Worm (Caenorhabditis elegans) whole organism, young adult: ENCODE data around the gene cec-1.

Experiments
- snpc-3.4 ChIP-seq: sonication (generic microtip); optimal IDR thresholded peaks from 2 replicates; lab custom pipeline; 2017; ENCODE audit warnings: missing genetic modification characterization, mild to moderate bottlenecking, missing compliant biosample characterization, antibody characterized with exemption, moderate library complexity, missing genotype, missing genetic modification reagents
- snpc-4 ChIP-seq, 5 experiments: fragments of 150-350 bp in 1 of 5; sonication (generic microtip) in 4 of 5; optimal IDR thresholded peaks; 2 replicates each; lab custom pipeline; 2014 to 2018; ENCODE audit warnings: missing genetic modification characterization in 5 of 5, missing biosample characterization in 3 of 5, antibody characterized with exemption in 2 of 5, mild to moderate bottlenecking in 2 of 5, missing compliant biosample characterization in 2 of 5, missing genotype in 2 of 5, moderate library complexity in 2 of 5, missing genetic modification reagents in 1 of 5
- ztf-22 ChIP-seq: fragments of 200-800 bp; sonication (Bioruptor generic); optimal IDR thresholded peaks from 2 replicates; lab custom pipeline; 2018; ENCODE audit warnings: mild to moderate bottlenecking, missing genetic modification characterization, moderate library complexity, missing compliant biosample characterization
- ztf-25 ChIP-seq: fragments of 200-800 bp; sonication (Bioruptor generic); IDR thresholded peaks from 2 replicates; pipeline ENCODE4 v1.3.6; 2022; ENCODE audit warnings: missing genetic modification reagents, missing genetic modification characterization, missing compliant biosample characterization
- ztf-28 ChIP-seq: fragments of 200-800 bp; sonication (Bioruptor generic); IDR thresholded peaks from 2 replicates; pipeline ENCODE4 v1.3.6; 2022; ENCODE audit warnings: missing genetic modification reagents, missing genetic modification characterization, missing compliant biosample characterization

DNA sequence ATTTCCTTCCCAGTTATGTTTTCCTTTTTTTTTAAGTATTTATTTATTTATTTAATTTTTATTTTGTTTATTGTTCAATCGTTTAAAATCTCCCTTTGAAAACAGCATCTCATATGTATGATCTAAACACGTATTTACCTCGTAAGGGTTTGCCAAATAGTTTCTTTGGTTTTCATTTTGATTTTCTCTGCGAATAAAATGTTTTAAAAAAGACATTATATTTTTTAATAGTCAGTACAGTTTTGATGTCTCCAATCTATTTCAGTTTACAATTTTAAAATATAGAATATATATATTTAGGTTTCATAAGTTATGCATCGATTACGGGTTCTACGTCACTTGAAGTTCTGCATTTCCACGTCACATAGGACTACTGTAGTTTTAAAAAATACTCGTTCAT, 45.5 kb upstream of the cec-1 start, which contains the start of gene R05D3.12:
- TF ChIP-seq ztf-28 (GFP tag; lab: Robert Waterston, UW) (no peak), snpc-3.4 (tag; lab: Kevin White, UChicago) (no peak), ztf-22 (GFP tag; lab: Kevin White, UChicago) (no peak), ztf-25 (GFP tag; lab: Robert Waterston, UW) (no peak), snpc-4 (GFP tag; optimal IDR thresholded peaks at IDR 0.05; lab: Kevin White, UChicago) (no peak), snpc-4 (tag; optimal IDR thresholded peaks at IDR 0.05; lab: Kevin White, UChicago) (no peak)
